Worm (Caenorhabditis elegans) whole organism, L3 larva: Measurements from ENCODE around the gene fbxa-163.
A peak's percentile ranks its signal among the peaks of the same experiment; 100 is the strongest.

Experiments used
- R02D3.7 ChIP-seq: fragments of 150-350 bp; optimal IDR thresholded peaks from 2 replicates; lab custom pipeline; 2014; ENCODE audit warnings: missing biosample characterization, missing genetic modification characterization
- ZK546.5 ChIP-seq: sonication (generic microtip); optimal IDR thresholded peaks from 2 replicates; lab custom pipeline; 2017; ENCODE audit warnings: missing biosample characterization, missing genetic modification characterization
- aly-2 ChIP-seq: fragments of 150-350 bp; optimal IDR thresholded peaks from 2 replicates; lab custom pipeline; 2014; ENCODE audit warnings: missing biosample characterization, missing genetic modification characterization
- ama-1 ChIP-seq: fragments of 150-350 bp; optimal IDR thresholded peaks from 2 replicates; lab custom pipeline; 2018
- ceh-16 ChIP-seq: sonication (generic microtip); optimal IDR thresholded peaks from 2 replicates; lab custom pipeline; 2017; ENCODE audit warnings: missing biosample characterization, missing genetic modification characterization
- ceh-82 ChIP-seq: fragments of 150-350 bp; optimal IDR thresholded peaks from 2 replicates; lab custom pipeline; 2014; ENCODE audit warnings: missing biosample characterization, missing genetic modification characterization
- ceh-9 ChIP-seq: sonication (generic microtip); optimal IDR thresholded peaks from 2 replicates; lab custom pipeline; 2018; ENCODE audit warnings: missing biosample characterization, missing genetic modification characterization
- daf-12 ChIP-seq: fragments of 150-350 bp; optimal IDR thresholded peaks from 2 replicates; lab custom pipeline; 2014; ENCODE audit warnings: missing biosample characterization, missing genetic modification reagents, missing genetic modification characterization
- egl-27 ChIP-seq: sonication (generic microtip); optimal IDR thresholded peaks from 4 replicates; lab custom pipeline; 2017; ENCODE audit warnings: missing biosample characterization, missing genetic modification reagents, missing genetic modification characterization
- elt-2 ChIP-seq: sonication (generic microtip); optimal IDR thresholded peaks from 2 replicates; lab custom pipeline; 2016; ENCODE audit warnings: missing genetic modification reagents, mild to moderate bottlenecking, missing genetic modification characterization, missing compliant biosample characterization
- elt-3 ChIP-seq, 3 experiments: fragments of 150-350 bp in 1 of 3; sonication (generic microtip) in 2 of 3; optimal IDR thresholded peaks; 2 replicates in 2 of 3; 4 replicates in 1 of 3; lab custom pipeline; 2014 to 2017; ENCODE audit warnings: missing biosample characterization in 3 of 3, missing genetic modification characterization in 3 of 3
- eor-1 ChIP-seq, 2 experiments: fragments of 150-350 bp; optimal IDR thresholded peaks; 2 replicates each; lab custom pipeline; 2014 to 2018; ENCODE audit warnings: missing biosample characterization in 2 of 2, missing genetic modification characterization in 2 of 2
- fkh-10 ChIP-seq: sonication (generic microtip); optimal IDR thresholded peaks from 2 replicates; lab custom pipeline; 2017; ENCODE audit warnings: missing biosample characterization, missing genetic modification reagents, missing genetic modification characterization
- fkh-2 ChIP-seq: fragments of 150-350 bp; optimal IDR thresholded peaks from 2 replicates; lab custom pipeline; 2014; ENCODE audit warnings: missing biosample characterization, missing genetic modification reagents, missing genetic modification characterization
- fos-1 ChIP-seq: fragments of 150-350 bp; optimal IDR thresholded peaks from 2 replicates; lab custom pipeline; 2014; ENCODE audit warnings: missing biosample characterization, missing genetic modification characterization
- hmg-11 ChIP-seq: sonication (generic microtip); optimal IDR thresholded peaks from 2 replicates; lab custom pipeline; 2016; ENCODE audit warnings: missing genetic modification characterization, missing compliant biosample characterization
- jun-1 ChIP-seq: fragments of 150-350 bp; optimal IDR thresholded peaks from 2 replicates; lab custom pipeline; 2014; ENCODE audit warnings: missing biosample characterization, missing genetic modification reagents, missing genetic modification characterization
- lin-15B ChIP-seq: fragments of 150-350 bp; optimal IDR thresholded peaks from 2 replicates; lab custom pipeline; 2014; ENCODE audit warnings: missing biosample characterization, missing genetic modification characterization
- mdl-1 ChIP-seq: fragments of 150-350 bp; optimal IDR thresholded peaks from 2 replicates; lab custom pipeline; 2014; ENCODE audit warnings: missing biosample characterization, missing genetic modification characterization
- nfya-1 ChIP-seq: sonication (generic microtip); optimal IDR thresholded peaks from 2 replicates; lab custom pipeline; 2017; ENCODE audit warnings: missing genetic modification characterization, mild to moderate bottlenecking, missing compliant biosample characterization, antibody characterized with exemption, moderate library complexity; ENCODE audit not compliant: insufficient read depth
- nhr-11 ChIP-seq: fragments of 150-350 bp; optimal IDR thresholded peaks from 2 replicates; lab custom pipeline; 2014; ENCODE audit warnings: missing biosample characterization, missing genetic modification characterization
- nhr-23 ChIP-seq: fragments of 150-350 bp; optimal IDR thresholded peaks from 2 replicates; lab custom pipeline; 2014; ENCODE audit warnings: missing biosample characterization, missing genetic modification reagents, missing genetic modification characterization
- nhr-237 ChIP-seq: fragments of 150-350 bp; optimal IDR thresholded peaks from 2 replicates; lab custom pipeline; 2014; ENCODE audit warnings: missing biosample characterization, missing genetic modification characterization
- nhr-25 ChIP-seq: sonication (generic microtip); optimal IDR thresholded peaks from 2 replicates; lab custom pipeline; 2017; ENCODE audit warnings: missing biosample characterization, missing genetic modification characterization
- nhr-28 ChIP-seq: fragments of 150-350 bp; optimal IDR thresholded peaks from 2 replicates; lab custom pipeline; 2014; ENCODE audit warnings: missing biosample characterization, missing genetic modification characterization
- nhr-43 ChIP-seq: sonication (generic microtip); optimal IDR thresholded peaks from 2 replicates; lab custom pipeline; 2016; ENCODE audit warnings: mild to moderate bottlenecking, missing genetic modification characterization, missing compliant biosample characterization; ENCODE audit not compliant: poor library complexity, severe bottlenecking
- nhr-67 ChIP-seq: fragments of 150-350 bp; optimal IDR thresholded peaks from 2 replicates; lab custom pipeline; 2014; ENCODE audit warnings: missing biosample characterization, missing genetic modification characterization
- nhr-76 ChIP-seq: fragments of 150-350 bp; sonication (generic microtip); optimal IDR thresholded peaks from 5 replicates; lab custom pipeline; 2014; ENCODE audit warnings: missing biosample characterization, missing genetic modification characterization
- nhr-77 ChIP-seq: fragments of 150-350 bp; optimal IDR thresholded peaks from 2 replicates; lab custom pipeline; 2014; ENCODE audit warnings: missing biosample characterization, missing genetic modification characterization
- sea-2 ChIP-seq: fragments of 150-350 bp; sonication (generic microtip); optimal IDR thresholded peaks from 4 replicates; lab custom pipeline; 2014; ENCODE audit warnings: missing biosample characterization, missing genetic modification reagents, missing genetic modification characterization
- skn-1 ChIP-seq: fragments of 150-350 bp; optimal IDR thresholded peaks from 2 replicates; lab custom pipeline; 2014; ENCODE audit warnings: missing biosample characterization, missing genetic modification characterization
- snpc-4 ChIP-seq: fragments of 150-350 bp; optimal IDR thresholded peaks from 2 replicates; lab custom pipeline; 2014; ENCODE audit warnings: missing biosample characterization, missing genetic modification characterization
- tbx-2 ChIP-seq: sonication (generic microtip); optimal IDR thresholded peaks from 2 replicates; lab custom pipeline; 2016; ENCODE audit warnings: mild to moderate bottlenecking, missing genetic modification characterization, missing compliant biosample characterization
- unc-39 ChIP-seq: sonication (generic microtip); optimal IDR thresholded peaks from 4 replicates; lab custom pipeline; 2017; ENCODE audit warnings: missing biosample characterization, missing genetic modification characterization
- unc-62 ChIP-seq: fragments of 150-350 bp; sonication (generic microtip); optimal IDR thresholded peaks from 4 replicates; lab custom pipeline; 2014; ENCODE audit warnings: missing biosample characterization, missing genetic modification reagents, missing genetic modification characterization
- zag-1 ChIP-seq: fragments of 150-350 bp; optimal IDR thresholded peaks from 2 replicates; lab custom pipeline; 2014; ENCODE audit warnings: missing biosample characterization, missing genetic modification characterization
- ztf-4 ChIP-seq: fragments of 150-350 bp; optimal IDR thresholded peaks from 2 replicates; lab custom pipeline; 2014; ENCODE audit warnings: missing biosample characterization, missing genetic modification characterization

fbxa-163 gene

DNA sequence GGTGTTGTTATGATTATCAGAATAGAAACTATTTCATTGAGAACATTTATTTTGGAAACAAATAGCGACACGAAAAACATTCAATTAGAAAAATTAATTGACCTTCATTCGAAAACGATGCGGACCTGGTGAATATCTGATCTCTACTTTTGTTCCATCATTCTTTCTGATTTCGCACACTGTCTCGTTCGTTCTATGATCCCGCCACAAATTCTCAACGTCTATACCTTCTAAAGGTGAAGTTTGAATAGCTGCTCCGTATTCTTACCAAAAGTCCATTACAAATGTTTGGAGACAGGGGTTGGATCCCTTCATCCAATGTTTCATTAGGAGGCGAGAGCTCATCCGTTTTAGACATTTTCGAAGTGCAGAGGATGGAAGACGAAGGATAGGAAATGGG lies 41.3 kb upstream of the fbxa-163 start, which contains the start of gene fbxb-16:
Gene fbxb-16, minus strand, starts transcription at position 101 of the 400 bp plus-strand sequence.
- TF ChIP-seq ama-1: no peak
- TF ChIP-seq nhr-43 (tag; lab: Kevin White, UChicago): no peak
- no peak for TF ChIP-seq egl-27 (tag; lab: Kevin White, UChicago)
- no peak for TF ChIP-seq elt-2 (tag; lab: Kevin White, UChicago)
- no peak for TF ChIP-seq sea-2 (GFP tag; lab: Kevin White, UChicago)
- TF ChIP-seq aly-2 (tag; lab: Kevin White, UChicago): no peak
- no peak for TF ChIP-seq nhr-76 (tag; lab: Kevin White, UChicago)
- no peak for TF ChIP-seq hmg-11 (tag; lab: Kevin White, UChicago)
- peak; percentile 15 for TF ChIP-seq fkh-10

DNA sequence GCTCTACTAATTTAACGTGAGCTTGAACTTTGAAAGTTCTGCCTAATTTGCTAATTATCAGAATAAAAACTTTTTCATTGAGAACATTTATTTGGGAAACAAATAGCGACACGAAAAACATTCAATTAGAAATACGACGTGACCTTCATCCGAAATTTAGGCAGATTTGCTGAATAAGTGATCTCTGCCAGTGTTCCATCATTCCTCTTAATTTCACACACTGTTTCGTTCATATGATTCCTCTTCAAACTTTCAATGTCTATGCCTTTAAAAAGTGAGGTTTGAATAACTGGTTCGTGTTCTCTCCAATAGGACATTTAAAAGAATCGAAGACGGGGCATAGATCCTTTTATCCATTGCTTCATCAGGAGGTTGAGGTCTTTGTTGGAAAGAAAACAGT lies 40.0 kb upstream of the fbxa-163 start, which contains the start of gene fbxb-20:
Gene fbxb-20, minus strand, starts transcription at position 101 of the 400 bp plus-strand sequence.
- TF ChIP-seq nhr-28 (tag; lab: Kevin White, UChicago) (no peak), ztf-4 (no peak), unc-62 (no peak), fkh-10 (no peak), snpc-4 (tag; lab: Kevin White, UChicago) (no peak), nhr-23 (tag; lab: Kevin White, UChicago) (no peak), mdl-1 (no peak), nhr-77 (no peak), aly-2 (tag; lab: Kevin White, UChicago) (no peak), R02D3.7 (tag; lab: Kevin White, UChicago) (no peak), nhr-25 (tag; lab: Kevin White, UChicago) (no peak), unc-39 (no peak), nhr-237 (tag; lab: Kevin White, UChicago) (no peak), nhr-11 (tag; lab: Kevin White, UChicago) (no peak), nfya-1 (tag; lab: Kevin White, UChicago) (no peak), jun-1 (tag; lab: Kevin White, UChicago) (no peak), zag-1 (tag; lab: Kevin White, UChicago) (no peak), hmg-11 (tag; lab: Kevin White, UChicago) (no peak), nhr-76 (tag; lab: Kevin White, UChicago) (no peak), elt-3 (tag; optimal IDR thresholded peaks at IDR 0.05; lab: Kevin White, UChicago) (no peak)

DNA sequence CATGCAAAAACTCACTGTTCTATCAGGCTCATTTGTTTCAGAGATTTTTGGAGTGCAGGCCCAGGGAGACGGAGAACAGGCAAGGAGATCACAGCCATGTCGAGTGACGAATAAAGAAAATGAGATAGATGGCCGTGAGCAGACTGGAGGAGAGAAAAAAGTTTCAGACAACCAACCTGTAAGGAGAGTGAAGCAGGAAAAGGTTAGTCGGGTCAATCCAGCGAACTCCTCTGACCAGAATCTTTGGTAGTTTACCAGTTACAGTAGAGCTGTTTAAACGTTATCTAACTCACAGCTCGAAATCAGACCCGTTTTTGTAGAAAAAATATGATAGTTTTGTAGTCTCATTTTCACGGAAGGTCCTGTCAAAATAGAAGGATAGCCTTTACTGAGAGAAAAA lies 38.2 kb upstream of the fbxa-163 start, which contains the start of gene fbxb-21:
Gene fbxb-21, minus strand, starts transcription at position 101 of the 400 bp plus-strand sequence.
- peak; percentile 44 for TF ChIP-seq fkh-10
- no peak for TF ChIP-seq lin-15B (tag; lab: Kevin White, UChicago)

DNA sequence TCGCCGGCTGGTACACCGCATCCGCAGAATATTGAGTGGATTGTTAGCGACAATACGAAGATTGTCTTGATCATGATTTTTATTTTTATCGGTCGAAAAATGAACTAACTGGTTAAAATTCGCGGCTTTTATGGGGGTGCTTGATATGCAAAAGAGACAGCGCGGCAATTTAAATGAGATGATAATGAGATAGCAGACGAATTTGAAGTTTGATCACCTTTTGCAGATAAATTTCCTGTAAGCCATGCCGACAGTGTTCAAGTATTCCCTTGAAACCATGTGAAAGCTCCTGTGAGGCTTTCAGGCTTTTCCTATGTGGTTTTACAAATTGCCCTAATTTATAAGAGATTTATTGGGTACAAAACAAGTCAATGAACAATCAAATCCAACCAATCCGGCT lies 35.7 kb upstream of the fbxa-163 start, which contains the start of gene ZC204.17:
Gene ZC204.17, minus strand, starts transcription at position 101 of the 400 bp plus-strand sequence.
- TF ChIP-seq nfya-1 (tag; lab: Kevin White, UChicago): no peak
- TF ChIP-seq ceh-16 (tag; lab: Kevin White, UChicago): no peak
- TF ChIP-seq ceh-9 (tag; lab: Kevin White, UChicago): no peak
- TF ChIP-seq jun-1 (tag; lab: Kevin White, UChicago): no peak
- TF ChIP-seq ceh-82 (tag; lab: Kevin White, UChicago): no peak
- TF ChIP-seq snpc-4 (tag; lab: Kevin White, UChicago): no peak
- no peak for TF ChIP-seq nhr-11 (tag; lab: Kevin White, UChicago)
- no peak for TF ChIP-seq unc-39
- no peak for TF ChIP-seq eor-1 (tag; optimal IDR thresholded peaks at IDR 0.05; lab: Kevin White, UChicago)
- no peak for TF ChIP-seq daf-12 (tag; lab: Kevin White, UChicago)
- TF ChIP-seq nhr-67 (tag; lab: Kevin White, UChicago): no peak
- no peak for TF ChIP-seq ZK546.5

DNA sequence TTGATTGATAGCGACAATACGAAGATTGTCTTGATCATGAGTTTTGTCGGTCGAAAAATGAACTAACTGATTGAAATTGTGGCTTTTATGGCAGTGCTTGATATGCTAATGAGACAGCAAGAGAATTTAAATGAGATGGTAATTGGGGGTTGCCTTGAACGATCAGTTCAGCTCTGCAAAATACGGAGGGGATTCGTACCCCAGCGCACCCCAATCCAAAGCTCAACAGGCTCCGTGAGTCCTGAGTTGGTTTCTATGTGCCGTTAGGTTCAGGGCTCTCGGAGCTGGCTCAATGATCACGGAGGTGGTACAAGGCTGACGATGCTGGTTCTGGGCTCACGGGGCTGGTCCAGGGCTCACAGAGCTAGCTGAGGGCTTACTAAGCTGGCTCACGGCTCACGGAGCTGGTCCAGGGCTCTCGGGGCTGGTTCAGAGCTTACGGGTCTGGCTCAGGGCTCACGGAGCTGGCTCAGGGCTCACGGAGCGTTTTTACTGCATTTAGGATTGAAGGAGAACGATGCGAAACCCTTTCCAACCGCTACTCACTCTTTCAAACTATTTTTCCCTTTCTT lies 34.3 kb upstream of the fbxa-163 start, which contains the start of gene ZC204.6:
Gene ZC204.6, minus strand, starts transcription at position 51 of the 572 bp plus-strand sequence.
- TF ChIP-seq fkh-2 (no peak), fos-1 (no peak), ama-1 (no peak), ZK546.5 (no peak), daf-12 (tag; lab: Kevin White, UChicago) (no peak), tbx-2 (tag; lab: Kevin White, UChicago) (no peak), elt-3 (tag; optimal IDR thresholded peaks at IDR 0.05; lab: Kevin White, UChicago) (no peak), zag-1 (tag; lab: Kevin White, UChicago) (no peak), nhr-28 (tag; lab: Kevin White, UChicago) (no peak), skn-1 (tag; lab: Kevin White, UChicago) (no peak), lin-15B (tag; lab: Kevin White, UChicago) (no peak), nhr-76 (tag; lab: Kevin White, UChicago) (no peak), ztf-4 (no peak), R02D3.7 (tag; lab: Kevin White, UChicago) (no peak)
- TF ChIP-seq, all 47 proteins: peak for 0
